4 fruit fly cellular contexts compared by ENCODE assay signal in the genomic region with DNA sequence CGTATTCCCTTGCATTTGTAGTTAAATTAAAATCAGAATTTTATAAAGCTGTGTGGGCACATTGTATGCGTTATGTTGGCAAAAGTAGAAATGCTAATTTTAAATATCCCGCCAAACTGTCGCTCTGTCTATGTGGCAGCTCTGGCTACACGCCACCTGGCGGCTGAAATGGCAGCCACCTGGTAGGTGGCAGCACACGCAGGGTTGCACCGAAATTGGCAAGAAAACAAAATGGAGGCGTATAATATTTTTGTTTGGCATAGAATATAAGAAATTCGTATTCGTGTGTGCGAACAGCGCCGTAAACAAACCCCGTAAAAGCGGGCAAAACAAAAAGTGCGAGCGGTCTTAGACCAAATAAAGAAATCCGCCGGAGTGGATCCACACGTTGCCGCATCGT.
TF ChIP-seq lines count a peak whose summit lies in the region.

A gene (plus strand): TSS at position 220 of the 400 bp plus-strand sequence.

TF ChIP-seq in whole organism, adult, 20 proteins besides CTCF, POLR2A, EP300 and RAD21 (continued from another document):
- TF ChIP-seq Clk (GFP tag; optimal IDR thresholded peaks at IDR 0.05; lab: Kevin White, UChicago) (no peak), cic (GFP tag; optimal IDR thresholded peaks at IDR 0.05; lab: Kevin White, UChicago) (peak; percentile 16), CG7045 (GFP tag; optimal IDR thresholded peaks at IDR 0.05; lab: Kevin White, UChicago) (no peak)
TF ChIP-seq in whole organism, adult: peak in this region for 12.

TF ChIP-seq in whole organism, embryonic, 481 proteins besides CTCF, POLR2A, EP300 and RAD21 (continued from another document and continues in another):
- TF ChIP-seq hb (GFP tag; IDR thresholded peaks at IDR 0.05; lab: Robert Waterston, UW; ENCODE audit: partially characterized antibody) (no peak), BEAF-32 (GFP tag; optimal IDR thresholded peaks at IDR 0.05; lab: Kevin White, UChicago) (peak; percentile 54), repo (GFP tag; optimal IDR thresholded peaks at IDR 0.05; lab: Kevin White, UChicago) (no peak), CG12659 (GFP tag; optimal IDR thresholded peaks at IDR 0.05; lab: Kevin White, UChicago) (peak; percentile 85), eve (GFP tag; optimal IDR thresholded peaks at IDR 0.05; lab: Kevin White, UChicago) (no peak), YL-1 (GFP tag; optimal IDR thresholded peaks at IDR 0.05; lab: Kevin White, UChicago) (peak; percentile 94), gcm2 (GFP tag; optimal IDR thresholded peaks at IDR 0.05; lab: Kevin White, UChicago) (peak; percentile 40), tin (GFP tag; optimal IDR thresholded peaks at IDR 0.05; lab: Kevin White, UChicago) (peak; percentile 42), CG10209 (GFP tag; optimal IDR thresholded peaks at IDR 0.05; lab: Kevin White, UChicago) (peak; percentile 40), Sin3A (optimal IDR thresholded peaks at IDR 0.05; lab: Kevin White, UChicago) (peak; percentile 50), nom (GFP tag; optimal IDR thresholded peaks at IDR 0.05; lab: Kevin White, UChicago) (peak; percentile 44), Dip3 (GFP tag; optimal IDR thresholded peaks at IDR 0.05; lab: Kevin White, UChicago) (peak; percentile 34), vvl (GFP tag; IDR thresholded peaks at IDR 0.05; lab: Robert Waterston, UW) (peak; percentile 61), CG13775 (GFP tag; optimal IDR thresholded peaks at IDR 0.05; lab: Kevin White, UChicago) (no peak), gem (tag; optimal IDR thresholded peaks at IDR 0.05; lab: Kevin White, UChicago) (no peak), Rfx (GFP tag; IDR thresholded peaks at IDR 0.05; lab: Robert Waterston, UW) (peak; percentile 82), hkb (optimal IDR thresholded peaks at IDR 0.05; lab: Kevin White, UChicago) (peak; percentile 39), hkb (GFP tag; IDR thresholded peaks at IDR 0.05; lab: Robert Waterston, UW) (peak; percentile 53), sr (GFP tag; IDR thresholded peaks at IDR 0.05; lab: Robert Waterston, UW) (0 out of 3 replicates have a peak, but pooled peaks have one; percentile 36), Trl (optimal IDR thresholded peaks at IDR 0.05; lab: Kevin White, UChicago) (no peak), Trl (GFP tag; optimal IDR thresholded peaks at IDR 0.05; lab: Kevin White, UChicago) (peak; percentile 49), CG2120 (GFP tag; optimal IDR thresholded peaks at IDR 0.05; lab: Kevin White, UChicago) (peak; percentile 36), ind (GFP tag; optimal IDR thresholded peaks at IDR 0.05; lab: Kevin White, UChicago) (peak; percentile 31), CG4282 (GFP tag; optimal IDR thresholded peaks at IDR 0.05; lab: Kevin White, UChicago) (peak; percentile 51), caup (GFP tag; optimal IDR thresholded peaks at IDR 0.05; lab: Kevin White, UChicago; ENCODE audit: severe bottlenecking) (peak; percentile 74), salm (tag; optimal IDR thresholded peaks at IDR 0.05; lab: Kevin White, UChicago) (no peak), nau (GFP tag; optimal IDR thresholded peaks at IDR 0.05; lab: Kevin White, UChicago) (no peak), CG2202 (tag; optimal IDR thresholded peaks at IDR 0.05; lab: Kevin White, UChicago) (no peak), bab2 (GFP tag; optimal IDR thresholded peaks at IDR 0.05; lab: Kevin White, UChicago) (peak; percentile 0), CG1233 (GFP tag; optimal IDR thresholded peaks at IDR 0.05; lab: Kevin White, UChicago) (peak; percentile 23), fd102C (GFP tag; optimal IDR thresholded peaks at IDR 0.05; lab: Kevin White, UChicago) (peak; percentile 16), Dbx (GFP tag; IDR thresholded peaks at IDR 0.05; lab: Robert Waterston, UW) (peak; percentile 71; the same call in 2 of the 3 replicates), CG10462 (GFP tag; optimal IDR thresholded peaks at IDR 0.05; lab: Kevin White, UChicago) (no peak), sens (GFP tag; lab: Kevin White, UChicago) (peak; percentile 85), ewg (GFP tag; optimal IDR thresholded peaks at IDR 0.05; lab: Kevin White, UChicago) (peak; percentile 34), CG30403 (GFP tag; optimal IDR thresholded peaks at IDR 0.05; lab: Kevin White, UChicago) (peak; percentile 30), CG16813 (GFP tag; IDR thresholded peaks at IDR 0.05; lab: Robert Waterston, UW; ENCODE audit: partially characterized antibody) (0 out of 3 replicates have a peak, but pooled peaks have one; percentile 21), CG8924 (tag; optimal IDR thresholded peaks at IDR 0.05; lab: Kevin White, UChicago) (peak; percentile 13), ranshi (GFP tag; IDR thresholded peaks at IDR 0.05; lab: Robert Waterston, UW) (peak; percentile 42; the same call in 1 of the 2 replicates), CG32532 (GFP tag; IDR thresholded peaks at IDR 0.05; lab: Robert Waterston, UW) (peak; percentile 69)

TF ChIP-seq in whole organism, prepupa, 60 proteins besides CTCF, POLR2A, EP300 and RAD21 (continued from another document):
- TF ChIP-seq dac (GFP tag; optimal IDR thresholded peaks at IDR 0.05; lab: Kevin White, UChicago) (no peak), CG11762 (GFP tag; optimal IDR thresholded peaks at IDR 0.05; lab: Kevin White, UChicago; ENCODE audit: insufficient read depth) (no peak), lz (GFP tag; optimal IDR thresholded peaks at IDR 0.05; lab: Kevin White, UChicago) (peak; percentile 15), Hr38 (GFP tag; optimal IDR thresholded peaks at IDR 0.05; lab: Kevin White, UChicago) (no peak), Ets21C (GFP tag; optimal IDR thresholded peaks at IDR 0.05; lab: Kevin White, UChicago) (no peak), spab (GFP tag; optimal IDR thresholded peaks at IDR 0.05; lab: Kevin White, UChicago) (no peak), CG6163 (GFP tag; IDR thresholded peaks at IDR 0.05; lab: Robert Waterston, UW) (no peak), CG34406 (GFP tag; optimal IDR thresholded peaks at IDR 0.05; lab: Kevin White, UChicago) (no peak), CG3032 (tag; optimal IDR thresholded peaks at IDR 0.05; lab: Kevin White, UChicago) (peak; percentile 26), Sox102F (GFP tag; optimal IDR thresholded peaks at IDR 0.05; lab: Kevin White, UChicago) (no peak), CG32006 (GFP tag; optimal IDR thresholded peaks at IDR 0.05; lab: Kevin White, UChicago) (no peak), fd59A (GFP tag; optimal IDR thresholded peaks at IDR 0.05; lab: Kevin White, UChicago) (no peak), Hr4 (GFP tag; optimal IDR thresholded peaks at IDR 0.05; lab: Kevin White, UChicago) (no peak), CG16779 (tag; optimal IDR thresholded peaks at IDR 0.05; lab: Kevin White, UChicago) (no peak), CG4318 (GFP tag; optimal IDR thresholded peaks at IDR 0.05; lab: Kevin White, UChicago) (no peak), ss (GFP tag; optimal IDR thresholded peaks at IDR 0.05; lab: Kevin White, UChicago) (no peak), Eip75B (GFP tag; optimal IDR thresholded peaks at IDR 0.05; lab: Kevin White, UChicago) (peak; percentile 43), CG6276 (GFP tag; optimal IDR thresholded peaks at IDR 0.05; lab: Kevin White, UChicago) (no peak), CG3919 (GFP tag; optimal IDR thresholded peaks at IDR 0.05; lab: Kevin White, UChicago) (peak; percentile 33), net (GFP tag; optimal IDR thresholded peaks at IDR 0.05; lab: Kevin White, UChicago) (no peak), topi (GFP tag; optimal IDR thresholded peaks at IDR 0.05; lab: Kevin White, UChicago) (peak; percentile 39), CG8119 (GFP tag; IDR thresholded peaks at IDR 0.05; lab: Robert Waterston, UW) (no peak), dsx (GFP tag; optimal IDR thresholded peaks at IDR 0.05; lab: Kevin White, UChicago; ENCODE audit: poor library complexity, severe bottlenecking) (peak; percentile 15), salr (GFP tag; optimal IDR thresholded peaks at IDR 0.05; lab: Kevin White, UChicago) (no peak), vri (GFP tag; optimal IDR thresholded peaks at IDR 0.05; lab: Kevin White, UChicago) (no peak), Gug (GFP tag; IDR thresholded peaks at IDR 0.05; lab: Robert Waterston, UW) (no peak), CG31627 (GFP tag; optimal IDR thresholded peaks at IDR 0.05; lab: Kevin White, UChicago) (peak; percentile 35), svp (GFP tag; lab: Kevin White, UChicago) (no peak), CG1621 (tag; optimal IDR thresholded peaks at IDR 0.05; lab: Kevin White, UChicago) (peak; percentile 54), pdm3 (GFP tag; optimal IDR thresholded peaks at IDR 0.05; lab: Kevin White, UChicago) (no peak), CG6792 (GFP tag; optimal IDR thresholded peaks at IDR 0.05; lab: Kevin White, UChicago) (no peak), CG6808 (GFP tag; optimal IDR thresholded peaks at IDR 0.05; lab: Kevin White, UChicago) (peak; percentile 21), CG11902 (GFP tag; optimal IDR thresholded peaks at IDR 0.05; lab: Kevin White, UChicago) (no peak), Met (GFP tag; optimal IDR thresholded peaks at IDR 0.05; lab: Kevin White, UChicago) (peak; percentile 24), eg (GFP tag; IDR thresholded peaks at IDR 0.05; lab: Robert Waterston, UW) (0 out of 3 replicates have a peak, but pooled peaks have one; percentile 32), Smox (GFP tag; optimal IDR thresholded peaks at IDR 0.05; lab: Kevin White, UChicago) (no peak), Hr39 (GFP tag; optimal IDR thresholded peaks at IDR 0.05; lab: Kevin White, UChicago) (peak; percentile 43), CG11294 (GFP tag; IDR thresholded peaks at IDR 0.05; lab: Robert Waterston, UW) (no peak), OdsH (GFP tag; optimal IDR thresholded peaks at IDR 0.05; lab: Kevin White, UChicago) (no peak), acj6 (GFP tag; optimal IDR thresholded peaks at IDR 0.05; lab: Kevin White, UChicago) (no peak), Blimp-1 (GFP tag; optimal IDR thresholded peaks at IDR 0.05; lab: Kevin White, UChicago) (peak; percentile 20)

TF ChIP-seq in whole organism, wandering third instar larva, 38 proteins besides CTCF, POLR2A, EP300 and RAD21 (continued from another document):
- no peak for TF ChIP-seq sv (GFP tag; optimal IDR thresholded peaks at IDR 0.05; lab: Kevin White, UChicago)
- no peak for TF ChIP-seq sage (GFP tag; optimal IDR thresholded peaks at IDR 0.05; lab: Kevin White, UChicago)
- TF ChIP-seq Mio (GFP tag; optimal IDR thresholded peaks at IDR 0.05; lab: Kevin White, UChicago) = no peak
- no peak for TF ChIP-seq usp (GFP tag; optimal IDR thresholded peaks at IDR 0.05; lab: Kevin White, UChicago)
- no peak for TF ChIP-seq brk (GFP tag; optimal IDR thresholded peaks at IDR 0.05; lab: Kevin White, UChicago)
- no peak for TF ChIP-seq CG32264 (GFP tag; optimal IDR thresholded peaks at IDR 0.05; lab: Kevin White, UChicago)
TF ChIP-seq in whole organism, wandering third instar larva: peak in this region for 15.
